Worm (Caenorhabditis elegans) whole organism, late embryonic: ENCODE results near the gene clec-173.

ENCODE experiments used
- ama-1 ChIP-seq: fragments of 150-350 bp; optimal IDR thresholded peaks from 2 replicates; lab custom pipeline; 2014
- ceh-31 ChIP-seq: sonication (generic microtip); optimal IDR thresholded peaks from 2 replicates; lab custom pipeline; 2016; ENCODE audit warnings: missing genetic modification characterization, missing compliant biosample characterization
- ceh-48 ChIP-seq: sonication (generic microtip); optimal IDR thresholded peaks from 2 replicates; lab custom pipeline; 2016; ENCODE audit warnings: missing genetic modification characterization, inconsistent platforms, missing compliant biosample characterization
- dmd-4 ChIP-seq: sonication (generic microtip); optimal IDR thresholded peaks from 2 replicates; lab custom pipeline; 2016; ENCODE audit warnings: borderline replicate concordance, missing genetic modification characterization, missing compliant biosample characterization
- nhr-11 ChIP-seq: fragments of 150-350 bp; optimal IDR thresholded peaks from 2 replicates; lab custom pipeline; 2014; ENCODE audit warnings: missing biosample characterization, missing genetic modification characterization
- pha-2 ChIP-seq: sonication (generic microtip); optimal IDR thresholded peaks from 2 replicates; lab custom pipeline; 2017; ENCODE audit warnings: mild to moderate bottlenecking, missing genetic modification characterization, missing compliant biosample characterization
- tbx-2 ChIP-seq: sonication (generic microtip); optimal IDR thresholded peaks from 2 replicates; lab custom pipeline; 2016; ENCODE audit warnings: missing genetic modification characterization, missing compliant biosample characterization

ce11 chrIV:3261761-3262160 lies 5.7 kb downstream of the clec-173 start:
- no peak for TF ChIP-seq ceh-48
- no peak for TF ChIP-seq ceh-31 (tag; lab: Kevin White, UChicago)
- TF ChIP-seq nhr-11 (tag; lab: Kevin White, UChicago): no peak
- no peak for TF ChIP-seq pha-2 (tag; lab: Kevin White, UChicago)
- TF ChIP-seq ama-1 (lab: Kevin White, UChicago): no peak
- TF ChIP-seq dmd-4 (tag; lab: Kevin White, UChicago): no peak
- no peak for TF ChIP-seq tbx-2
